Fruit fly (Drosophila melanogaster) whole organism, pupa: Measurements from ENCODE around the gene Abi.

Experiments used
- CG10348 ChIP-seq: fragments of 200-800 bp; sonication (Bioruptor generic); IDR thresholded peaks from 2 replicates; pipeline ENCODE4 v1.3.6; 2022; ENCODE audit warnings: missing biosample characterization, missing genetic modification characterization
- CG12605 ChIP-seq: fragments of 200-800 bp; sonication (Bioruptor generic); IDR thresholded peaks from 2 replicates; pipeline ENCODE4 v1.3.6; 2022; ENCODE audit warnings: missing biosample characterization, missing genetic modification characterization
- CG13204 ChIP-seq: fragments of 200-800 bp; sonication (Bioruptor generic); optimal IDR thresholded peaks from 2 replicates; lab custom pipeline; 2018; ENCODE audit warnings: missing biosample characterization, mild to moderate bottlenecking, missing genetic modification characterization, moderate library complexity
- CG14655 ChIP-seq: fragments of 200-800 bp; sonication (Bioruptor generic); optimal IDR thresholded peaks from 3 replicates; lab custom pipeline; 2017; ENCODE audit warnings: mild to moderate bottlenecking, missing biosample characterization, missing genetic modification reagents, missing genetic modification characterization
- CG15710 ChIP-seq: fragments of 200-800 bp; sonication (Bioruptor generic); optimal IDR thresholded peaks from 2 replicates; lab custom pipeline; 2018; ENCODE audit warnings: missing biosample characterization, mild to moderate bottlenecking, missing genetic modification characterization, moderate library complexity
- CG17806 ChIP-seq: fragments of 200-800 bp; sonication (Bioruptor generic); optimal IDR thresholded peaks from 2 replicates; lab custom pipeline; 2018; ENCODE audit warnings: missing biosample characterization, mild to moderate bottlenecking, missing genetic modification characterization, moderate library complexity
- CG32121 ChIP-seq: fragments of 200-800 bp; sonication (Bioruptor generic); IDR thresholded peaks from 2 replicates; pipeline ENCODE4 v1.3.6; 2022; ENCODE audit warnings: missing biosample characterization, missing genetic modification characterization
- CG34367 ChIP-seq: fragments of 200-800 bp; sonication (Bioruptor generic); optimal IDR thresholded peaks from 2 replicates; lab custom pipeline; 2018; ENCODE audit warnings: missing biosample characterization, mild to moderate bottlenecking, missing genetic modification characterization
- CG4496 ChIP-seq: fragments of 200-800 bp; sonication (Bioruptor generic); IDR thresholded peaks from 3 replicates; pipeline ENCODE4 v1.3.6; 2022; ENCODE audit warnings: missing biosample characterization, missing genetic modification characterization
- CG8159 ChIP-seq: fragments of 200-800 bp; sonication (Bioruptor generic); optimal IDR thresholded peaks from 3 replicates; lab custom pipeline; 2018; ENCODE audit warnings: missing biosample characterization, mild to moderate bottlenecking, missing genetic modification characterization, moderate library complexity
- CG8301 ChIP-seq: fragments of 200-800 bp; sonication (Bioruptor generic); optimal IDR thresholded peaks from 2 replicates; lab custom pipeline; 2018; ENCODE audit warnings: missing biosample characterization, mild to moderate bottlenecking, missing genetic modification characterization
- CG9948 ChIP-seq: fragments of 200-800 bp; sonication (Bioruptor generic); optimal IDR thresholded peaks from 2 replicates; lab custom pipeline; 2018; ENCODE audit warnings: missing biosample characterization, mild to moderate bottlenecking, missing genetic modification characterization, moderate library complexity
- D1 ChIP-seq: fragments of 200-800 bp; sonication (Bioruptor generic); optimal IDR thresholded peaks from 2 replicates; lab custom pipeline; 2018; ENCODE audit warnings: missing biosample characterization, mild to moderate bottlenecking, missing genetic modification characterization, moderate library complexity
- EcR ChIP-seq: fragments of 200-800 bp; sonication (Bioruptor generic); optimal IDR thresholded peaks from 3 replicates; lab custom pipeline; 2019; ENCODE audit warnings: missing biosample characterization, missing genetic modification characterization, mild to moderate bottlenecking, moderate library complexity, missing genetic modification reagents
- Ets98B ChIP-seq: fragments of 200-800 bp; sonication (Bioruptor generic); IDR thresholded peaks from 2 replicates; pipeline ENCODE4 v1.3.6; 2022; ENCODE audit warnings: missing biosample characterization, missing genetic modification characterization
- Pif1A ChIP-seq: fragments of 200-800 bp; sonication (Bioruptor generic); optimal IDR thresholded peaks from 3 replicates; lab custom pipeline; 2016; ENCODE audit warnings: missing biosample characterization, missing genetic modification characterization
- Pif1B ChIP-seq: fragments of 200-800 bp; sonication (Bioruptor generic); optimal IDR thresholded peaks from 3 replicates; lab custom pipeline; 2016; ENCODE audit warnings: missing biosample characterization, missing genetic modification characterization
- Snoo ChIP-seq: fragments of 200-800 bp; sonication (Bioruptor generic); optimal IDR thresholded peaks from 3 replicates; lab custom pipeline; 2017; ENCODE audit warnings: missing biosample characterization, mild to moderate bottlenecking, missing genetic modification characterization, inconsistent platforms
- fd96Ca ChIP-seq: fragments of 200-800 bp; sonication (Bioruptor generic); IDR thresholded peaks from 3 replicates; pipeline ENCODE4 v1.3.6; 2022; ENCODE audit warnings: missing biosample characterization, missing genetic modification characterization
- gl ChIP-seq: fragments of 200-800 bp; sonication (Bioruptor generic); optimal IDR thresholded peaks from 2 replicates; lab custom pipeline; 2018; ENCODE audit warnings: missing biosample characterization, mild to moderate bottlenecking, missing genetic modification characterization
- rn ChIP-seq: fragments of 200-800 bp; sonication (Bioruptor generic); IDR thresholded peaks from 2 replicates; pipeline ENCODE4 v1.3.6; 2022; ENCODE audit warnings: missing biosample characterization, missing genetic modification characterization

Abi gene

DNA sequence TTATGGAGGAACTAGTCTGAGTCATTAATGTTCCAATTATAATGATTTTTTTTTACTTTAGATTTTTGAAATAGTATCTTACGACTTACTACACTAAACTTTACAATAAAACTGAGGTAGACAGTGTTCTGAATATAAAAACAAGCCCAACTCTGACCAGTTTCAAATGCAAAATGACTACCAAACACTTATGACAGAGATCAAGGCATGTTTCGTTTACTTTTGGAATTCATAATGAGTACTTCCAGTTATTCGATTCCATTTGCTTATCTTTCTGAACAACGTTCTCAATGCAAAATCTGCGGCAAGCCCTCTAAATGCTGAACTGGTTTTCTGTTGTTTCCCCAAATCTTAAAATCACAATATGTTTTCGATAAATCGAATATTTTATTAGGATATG is 29.6 kb upstream of the Abi start, which contains the start of gene CG14355:
Gene CG14355, minus strand, starts transcription at position 101 of the 400 bp plus-strand sequence.
- TF ChIP-seq CG4496 (GFP tag; lab: Robert Waterston, UW) (no peak), CG17806 (tag; lab: Kevin White, UChicago) (no peak), CG9948 (no peak), rn (GFP tag; lab: Robert Waterston, UW) (no peak), gl (tag; lab: Kevin White, UChicago) (no peak), Pif1B (GFP tag; lab: Kevin White, UChicago) (no peak), CG8301 (tag; lab: Kevin White, UChicago) (no peak), CG13204 (GFP tag; lab: Kevin White, UChicago) (no peak), CG10348 (GFP tag; lab: Robert Waterston, UW) (no peak), D1 (tag; lab: Kevin White, UChicago) (no peak), CG8159 (tag; lab: Kevin White, UChicago) (no peak), CG14655 (GFP tag; lab: Kevin White, UChicago) (no peak), Ets98B (GFP tag; lab: Robert Waterston, UW) (no peak), CG15710 (tag; lab: Kevin White, UChicago) (no peak)

DNA sequence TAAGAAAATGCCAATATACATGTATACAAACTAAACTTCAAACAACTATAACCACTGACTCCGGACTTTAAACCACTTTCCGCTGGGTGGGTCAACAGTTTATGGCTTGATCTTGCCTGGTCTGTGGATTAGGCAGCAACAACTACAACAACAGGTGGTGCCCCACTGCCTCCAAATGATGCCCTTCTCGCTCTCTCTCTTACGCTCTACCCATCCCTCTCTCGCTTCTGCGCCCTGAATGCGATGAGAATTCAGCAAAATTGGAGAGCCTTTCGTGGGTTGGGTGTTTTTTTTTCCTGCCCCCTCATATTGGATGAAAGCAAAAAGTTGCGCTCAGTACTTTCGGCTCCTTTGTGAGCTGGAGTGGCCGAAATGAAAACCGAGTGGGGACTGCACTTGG is 18.7 kb upstream of the Abi start:
- TF ChIP-seq fd96Ca (GFP tag; lab: Robert Waterston, UW), result no peak
- TF ChIP-seq CG12605 (GFP tag; lab: Robert Waterston, UW), result peak; percentile 52; the same call in 1 of the 2 replicates

DNA sequence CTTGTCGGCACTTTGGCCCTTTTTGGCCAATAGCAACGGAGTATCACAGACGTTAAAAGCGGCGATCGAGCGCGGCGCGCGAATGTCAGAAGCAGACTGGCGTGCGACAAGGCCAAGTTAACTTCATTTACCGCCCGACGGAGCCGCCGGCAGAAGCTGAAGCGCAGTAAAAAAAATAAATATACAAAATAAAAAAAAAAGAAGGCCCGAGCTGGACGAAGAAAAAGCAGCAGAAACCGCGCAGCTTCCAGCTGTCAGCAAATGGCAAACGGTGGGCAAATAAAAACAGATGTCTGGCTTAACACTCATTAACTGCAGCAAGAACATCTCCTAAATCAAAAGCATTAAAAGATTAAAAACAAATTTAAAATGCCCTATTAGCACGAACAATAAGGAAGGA is 9.8 kb upstream of the Abi start, which contains the start of gene CG14356:
Gene CG14356, minus strand, starts transcription at position 101 of the 400 bp plus-strand sequence.
- TF ChIP-seq CG15710 (tag; lab: Kevin White, UChicago), result no peak
- TF ChIP-seq CG8159 (tag; lab: Kevin White, UChicago), result no peak
- no peak for TF ChIP-seq Snoo (tag; lab: Kevin White, UChicago)

DNA sequence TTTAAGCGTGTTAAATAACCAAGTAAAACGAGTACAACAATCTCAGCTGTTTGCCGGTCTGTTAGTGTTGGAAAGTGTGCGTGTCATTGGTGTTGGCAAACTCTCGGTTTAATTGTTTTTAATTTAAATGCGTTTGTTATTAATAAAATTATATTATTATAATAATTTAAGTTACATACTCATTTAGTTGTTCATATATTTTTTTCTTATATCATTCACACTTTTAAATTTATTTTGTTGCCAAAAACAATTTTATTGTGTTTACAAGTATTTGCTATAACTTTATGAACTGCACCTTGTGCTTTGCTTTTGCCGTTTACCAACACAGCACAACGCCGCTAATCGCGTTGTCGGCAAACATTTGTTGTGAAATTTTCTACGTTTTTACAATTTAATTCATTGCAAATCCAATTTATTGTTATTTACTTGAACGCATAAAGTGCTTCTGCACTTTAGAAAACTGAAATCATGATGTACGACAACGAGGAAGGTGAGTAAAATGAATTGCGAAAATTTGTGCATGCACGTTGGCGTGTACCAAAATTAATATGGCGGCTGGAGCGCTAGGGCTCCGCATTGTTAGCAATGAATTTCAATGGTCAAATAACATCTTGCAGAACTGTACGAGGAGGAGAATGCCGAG is 3.4 kb upstream of the Abi start, which contains the start of the genes 140up and Polr2B:
Gene 140up, minus strand, starts transcription at position 70 of the 643 bp plus-strand sequence.
Gene Polr2B, plus strand, starts transcription at position 313 of the 643 bp plus-strand sequence.
- TF ChIP-seq EcR, result no peak
- peak; percentile 89 for TF ChIP-seq D1 (tag; lab: Kevin White, UChicago)
- no peak for TF ChIP-seq CG8301 (tag; lab: Kevin White, UChicago)
- peak; percentile 91 for TF ChIP-seq CG8159 (tag; lab: Kevin White, UChicago)
- peak; percentile 85 for TF ChIP-seq Ets98B (GFP tag; lab: Robert Waterston, UW)
- peak; percentile 80 for TF ChIP-seq Pif1B (GFP tag; lab: Kevin White, UChicago)
- TF ChIP-seq CG14655 (GFP tag; lab: Kevin White, UChicago), result no peak
- TF ChIP-seq gl (tag; lab: Kevin White, UChicago), result peak; percentile 46
- peak; percentile 65 for TF ChIP-seq fd96Ca (GFP tag; lab: Robert Waterston, UW)
- peak; percentile 85 for TF ChIP-seq rn (GFP tag; lab: Robert Waterston, UW)
- peak; percentile 82 for TF ChIP-seq CG17806 (tag; lab: Kevin White, UChicago)
- TF ChIP-seq CG10348 (GFP tag; lab: Robert Waterston, UW), result peak; percentile 52
- peak; percentile 69 for TF ChIP-seq Pif1A (GFP tag; lab: Kevin White, UChicago)
- TF ChIP-seq CG32121, result peak; percentile 90
- TF ChIP-seq CG34367 (tag; lab: Kevin White, UChicago), result peak; percentile 84
- peak; percentile 83 for TF ChIP-seq Snoo (tag; lab: Kevin White, UChicago)
- peak; percentile 88 for TF ChIP-seq CG9948
- TF ChIP-seq CG15710 (tag; lab: Kevin White, UChicago), result peak; percentile 91
- TF ChIP-seq CG12605 (GFP tag; lab: Robert Waterston, UW), result peak; percentile 41; the same call in 1 of the 2 replicates
- TF ChIP-seq CG13204 (GFP tag; lab: Kevin White, UChicago), result no peak
- TF ChIP-seq CG4496 (GFP tag; lab: Robert Waterston, UW), result peak; percentile 89

DNA sequence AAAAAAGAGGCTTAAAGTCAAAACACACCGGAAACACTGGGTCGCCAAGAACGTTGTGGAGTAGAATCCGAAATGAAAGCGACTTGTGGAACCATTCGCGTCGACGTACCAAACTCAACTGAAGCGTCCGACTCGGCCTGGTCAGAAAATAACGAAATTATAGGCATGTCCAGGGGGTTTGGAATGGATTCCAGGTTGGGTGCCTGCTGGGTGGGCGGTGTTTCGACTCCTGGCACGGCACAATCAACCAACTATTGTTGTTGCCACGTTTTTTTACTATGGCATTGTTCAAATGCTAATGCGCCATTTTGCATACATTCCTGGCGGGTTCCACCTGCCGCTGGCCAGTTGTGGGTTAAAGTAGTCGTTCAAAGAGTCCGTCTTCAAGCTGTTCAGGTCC is 3.9 kb downstream of the Abi start, which contains the start of gene Kif19A:
Gene Kif19A, minus strand, starts transcription at position 101 of the 400 bp plus-strand sequence.
- TF ChIP-seq D1 (tag; lab: Kevin White, UChicago) (no peak), CG8159 (tag; lab: Kevin White, UChicago) (no peak), CG10348 (GFP tag; lab: Robert Waterston, UW) (no peak), CG34367 (tag; lab: Kevin White, UChicago) (no peak), CG9948 (no peak), CG17806 (tag; lab: Kevin White, UChicago) (no peak), EcR (no peak), CG4496 (GFP tag; lab: Robert Waterston, UW) (no peak), fd96Ca (GFP tag; lab: Robert Waterston, UW) (no peak), rn (GFP tag; lab: Robert Waterston, UW) (no peak), CG14655 (GFP tag; lab: Kevin White, UChicago) (no peak), CG13204 (GFP tag; lab: Kevin White, UChicago) (no peak), CG15710 (tag; lab: Kevin White, UChicago) (no peak), Pif1B (GFP tag; lab: Kevin White, UChicago) (no peak), CG8301 (tag; lab: Kevin White, UChicago) (no peak), gl (tag; lab: Kevin White, UChicago) (no peak), Ets98B (GFP tag; lab: Robert Waterston, UW) (no peak), Pif1A (GFP tag; lab: Kevin White, UChicago) (no peak), CG32121 (no peak)
